Fruit fly (Drosophila melanogaster): ENCODE measurements around the gene pigeon.
A peak's percentile ranks its signal among the peaks of the same experiment; 100 is the strongest.

Gene pigeon

DNA sequence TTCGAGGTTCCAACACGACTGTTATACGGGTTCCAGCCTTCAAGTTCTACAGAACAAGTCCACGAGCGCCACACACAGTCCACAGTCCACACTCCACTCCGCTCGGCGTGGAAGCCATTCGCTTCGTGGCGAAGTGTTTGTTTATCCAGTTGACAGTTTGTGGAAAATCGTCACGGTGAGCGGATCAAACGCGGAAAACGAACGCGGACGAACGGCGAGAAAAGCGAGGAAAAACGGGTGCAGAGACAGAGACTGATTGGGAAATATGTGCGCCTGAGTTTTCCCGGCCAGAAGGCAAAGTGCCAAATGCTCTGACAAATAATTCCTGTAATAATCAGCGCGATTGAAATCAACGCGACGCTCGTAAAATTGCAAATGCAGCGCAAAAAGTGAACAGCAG is 4.4 kb downstream of the pigeon start, which contains the start of gene drl (continued):
- TF ChIP-seq HmgD (GFP tag; optimal IDR thresholded peaks at IDR 0.05) = peak; percentile 23
- TF ChIP-seq CG13123 (GFP tag; optimal IDR thresholded peaks at IDR 0.05) = no peak
- TF ChIP-seq Max (GFP tag; optimal IDR thresholded peaks at IDR 0.05) = no peak
- TF ChIP-seq Taf1 (GFP tag; IDR thresholded peaks at IDR 0.05) = no peak; the same call in 1 of the 2 replicates
- 0 out of 2 replicates have a peak, but pooled peaks have one; percentile 28 for TF ChIP-seq crol (GFP tag; IDR thresholded peaks at IDR 0.05)
- TF ChIP-seq run (tag; optimal IDR thresholded peaks at IDR 0.05) = no peak
- TF ChIP-seq E2f1 (GFP tag; IDR thresholded peaks at IDR 0.05) = no peak
- TF ChIP-seq CG12071 (GFP tag; optimal IDR thresholded peaks at IDR 0.05) = peak; percentile 72
- peak; percentile 1 for TF ChIP-seq Nf-YB (GFP tag; optimal IDR thresholded peaks at IDR 0.05)
- TF ChIP-seq CG7928 (GFP tag; optimal IDR thresholded peaks at IDR 0.05) = no peak
- no peak for TF ChIP-seq CG8944 (GFP tag; optimal IDR thresholded peaks at IDR 0.05)
- TF ChIP-seq Meics (GFP tag; optimal IDR thresholded peaks at IDR 0.05) = peak; percentile 12
- TF ChIP-seq dmrt11E (tag; optimal IDR thresholded peaks at IDR 0.05) = no peak
- TF ChIP-seq hbn (GFP tag; IDR thresholded peaks at IDR 0.05; ENCODE audit: partially characterized antibody) = no peak
- TF ChIP-seq Sox102F (GFP tag; optimal IDR thresholded peaks at IDR 0.05) = no peak
- TF ChIP-seq CG14710 (tag; optimal IDR thresholded peaks at IDR 0.05) = no peak
- no peak for TF ChIP-seq Sin3A (optimal IDR thresholded peaks at IDR 0.05)
- TF ChIP-seq CG1647 (GFP tag; optimal IDR thresholded peaks at IDR 0.05) = no peak
- TF ChIP-seq pros (GFP tag; optimal IDR thresholded peaks at IDR 0.05) = no peak
- TF ChIP-seq Doc3 (GFP tag; IDR thresholded peaks at IDR 0.05; ENCODE audit: partially characterized antibody) = no peak
- no peak for TF ChIP-seq tx (GFP tag; optimal IDR thresholded peaks at IDR 0.05)
- TF ChIP-seq Lim3 (GFP tag; IDR thresholded peaks at IDR 0.05) = no peak
- TF ChIP-seq H2.0 (GFP tag; IDR thresholded peaks at IDR 0.05) = no peak
- no peak; the same call in 1 of the 2 replicates for TF ChIP-seq CG14014 (GFP tag; IDR thresholded peaks at IDR 0.05)
- peak; percentile 92 for TF ChIP-seq Deaf1 (tag; optimal IDR thresholded peaks at IDR 0.05)
- no peak; the same call in 2 of the 3 replicates for TF ChIP-seq gce (GFP tag; IDR thresholded peaks at IDR 0.05)
- TF ChIP-seq nerfin-1 (tag; optimal IDR thresholded peaks at IDR 0.05) = peak; percentile 76
- TF ChIP-seq CG12942 (GFP tag; optimal IDR thresholded peaks at IDR 0.05) = no peak
- no peak; the same call in 1 of the 2 replicates for TF ChIP-seq CG9932 (GFP tag; IDR thresholded peaks at IDR 0.05)
- no peak for TF ChIP-seq tup (GFP tag; optimal IDR thresholded peaks at IDR 0.05)
- peak; percentile 82 for TF ChIP-seq ci (GFP tag; IDR thresholded peaks at IDR 0.05)
- no peak for TF ChIP-seq Hr3 (GFP tag; optimal IDR thresholded peaks at IDR 0.05)
- TF ChIP-seq CG3407 (GFP tag; optimal IDR thresholded peaks at IDR 0.05) = no peak
- no peak for TF ChIP-seq CG13894 (tag; optimal IDR thresholded peaks at IDR 0.05)
- no peak for TF ChIP-seq gt (GFP tag; IDR thresholded peaks at IDR 0.05)
- TF ChIP-seq p53 (GFP tag; optimal IDR thresholded peaks at IDR 0.05) = no peak
- no peak for TF ChIP-seq lov (optimal IDR thresholded peaks at IDR 0.05)
- peak; percentile 72; the same call in 1 of the 3 replicates for TF ChIP-seq lov (GFP tag; IDR thresholded peaks at IDR 0.05)
- TF ChIP-seq CG9609 (GFP tag; optimal IDR thresholded peaks at IDR 0.05) = no peak
- TF ChIP-seq vvl (GFP tag; IDR thresholded peaks at IDR 0.05) = peak; percentile 63; the same call in 1 of the 2 replicates
- TF ChIP-seq CG17802 (tag; optimal IDR thresholded peaks at IDR 0.05) = no peak
- TF ChIP-seq odd (GFP tag; optimal IDR thresholded peaks at IDR 0.05) = peak; percentile 54
- TF ChIP-seq Camta (GFP tag; optimal IDR thresholded peaks at IDR 0.05) = no peak
- no peak for TF ChIP-seq bab2 (GFP tag; optimal IDR thresholded peaks at IDR 0.05)
- no peak for TF ChIP-seq klu (GFP tag; IDR thresholded peaks at IDR 0.05)
- no peak for TF ChIP-seq CG15011 (GFP tag; optimal IDR thresholded peaks at IDR 0.05)
- no peak for TF ChIP-seq cwo (GFP tag; optimal IDR thresholded peaks at IDR 0.05)
- TF ChIP-seq fu2 (GFP tag; optimal IDR thresholded peaks at IDR 0.05) = no peak
- TF ChIP-seq eyg (GFP tag; optimal IDR thresholded peaks at IDR 0.05) = no peak
- TF ChIP-seq CG2116 (GFP tag; optimal IDR thresholded peaks at IDR 0.05) = no peak
- no peak for TF ChIP-seq pho (GFP tag; optimal IDR thresholded peaks at IDR 0.05)
- peak; percentile 79 for TF ChIP-seq gsb-n (tag; optimal IDR thresholded peaks at IDR 0.05)
- TF ChIP-seq en (GFP tag; optimal IDR thresholded peaks at IDR 0.05) = no peak
